Worm (Caenorhabditis elegans) whole organism, L1 larva: ENCODE measurements around the gene F55C10.5.

Experiments used
- C04F5.9 ChIP-seq: sonication (generic microtip); optimal IDR thresholded peaks from 2 replicates; lab custom pipeline; 2016; ENCODE audit warnings: missing genetic modification characterization, missing compliant biosample characterization
- C16A3.4 ChIP-seq: fragments of 150-350 bp; optimal IDR thresholded peaks from 2 replicates; lab custom pipeline; 2014; ENCODE audit warnings: missing biosample characterization, missing genetic modification characterization
- C34B4.2 ChIP-seq: sonication (generic microtip); optimal IDR thresholded peaks from 2 replicates; lab custom pipeline; 2017; ENCODE audit warnings: mild to moderate bottlenecking, missing genetic modification characterization, missing compliant biosample characterization
- F16B12.6 ChIP-seq: fragments of 150-350 bp; optimal IDR thresholded peaks from 2 replicates; lab custom pipeline; 2014; ENCODE audit warnings: missing biosample characterization, missing genetic modification characterization
- aly-2 ChIP-seq: fragments of 150-350 bp; optimal IDR thresholded peaks from 2 replicates; lab custom pipeline; 2014; ENCODE audit warnings: missing biosample characterization, missing genetic modification characterization
- ama-1 ChIP-seq: fragments of 150-350 bp; optimal IDR thresholded peaks from 2 replicates; lab custom pipeline; 2014
- blmp-1 ChIP-seq: fragments of 150-350 bp; optimal IDR thresholded peaks from 2 replicates; lab custom pipeline; 2014; ENCODE audit warnings: missing biosample characterization, missing genetic modification characterization
- ceh-63 ChIP-seq: fragments of 200-800 bp; sonication (Bioruptor generic); optimal IDR thresholded peaks from 2 replicates; lab custom pipeline; 2018; ENCODE audit warnings: mild to moderate bottlenecking, missing genetic modification characterization, missing compliant biosample characterization
- ceh-82 ChIP-seq, 3 experiments: fragments of 150-350 bp in 1 of 3; sonication (generic microtip) in 2 of 3; optimal IDR thresholded peaks; 2 replicates each; lab custom pipeline; 2014 to 2017; ENCODE audit warnings: missing biosample characterization in 3 of 3, missing genetic modification characterization in 3 of 3
- ceh-88 ChIP-seq: fragments of 200-800 bp; sonication (Bioruptor generic); IDR thresholded peaks from 2 replicates; pipeline ENCODE4 v1.3.6; 2022; ENCODE audit warnings: missing genetic modification characterization, missing compliant biosample characterization
- ceh-90 ChIP-seq: sonication (generic microtip); optimal IDR thresholded peaks from 2 replicates; lab custom pipeline; 2016; ENCODE audit warnings: missing genetic modification characterization, missing compliant biosample characterization
- dsc-1 ChIP-seq: sonication (generic microtip); optimal IDR thresholded peaks from 2 replicates; lab custom pipeline; 2016; ENCODE audit warnings: mild to moderate bottlenecking, missing genetic modification characterization, missing compliant biosample characterization
- egl-13 ChIP-seq: sonication (generic microtip); optimal IDR thresholded peaks from 2 replicates; lab custom pipeline; 2016; ENCODE audit warnings: missing genotype, missing genetic modification reagents, missing genetic modification characterization, missing compliant biosample characterization
- elt-2 ChIP-seq: sonication (generic microtip); optimal IDR thresholded peaks from 2 replicates; lab custom pipeline; 2016; ENCODE audit warnings: missing genetic modification characterization, mild to moderate bottlenecking, inconsistent platforms, missing compliant biosample characterization, missing genetic modification reagents
- elt-3 ChIP-seq, 6 experiments: fragments of 150-350 bp in 1 of 6; sonication (generic microtip); optimal IDR thresholded peaks; 2 replicates each; lab custom pipeline; 2017 to 2018; ENCODE audit warnings: missing biosample characterization in 6 of 6, missing genetic modification characterization in 6 of 6, inconsistent platforms in 1 of 6
- fkh-4 ChIP-seq: sonication (generic microtip); optimal IDR thresholded peaks from 2 replicates; lab custom pipeline; 2016; ENCODE audit warnings: missing compliant biosample characterization, missing genetic modification characterization, borderline replicate concordance
- hpl-2 ChIP-seq: fragments of 150-350 bp; optimal IDR thresholded peaks from 2 replicates; lab custom pipeline; 2014; ENCODE audit warnings: missing biosample characterization, missing genetic modification reagents, missing genetic modification characterization
- lin-13 ChIP-seq: fragments of 150-350 bp; optimal IDR thresholded peaks from 2 replicates; lab custom pipeline; 2014; ENCODE audit warnings: missing biosample characterization, missing genetic modification reagents, missing genetic modification characterization
- lin-14 ChIP-seq: fragments of 200-800 bp; sonication (Bioruptor generic); optimal IDR thresholded peaks from 2 replicates; lab custom pipeline; 2018; ENCODE audit warnings: mild to moderate bottlenecking, missing genetic modification characterization, moderate library complexity, missing compliant biosample characterization
- lin-39 ChIP-seq: fragments of 150-350 bp; optimal IDR thresholded peaks from 2 replicates; lab custom pipeline; 2014; ENCODE audit warnings: missing biosample characterization, missing genetic modification reagents, missing genetic modification characterization
- mdl-1 ChIP-seq, 2 experiments: fragments of 150-350 bp; optimal IDR thresholded peaks; 2 replicates each; lab custom pipeline; 2014 to 2017; ENCODE audit warnings: missing biosample characterization in 2 of 2, missing genetic modification characterization in 2 of 2, inconsistent platforms in 1 of 2
- mef-2 ChIP-seq: fragments of 150-350 bp; optimal IDR thresholded peaks from 2 replicates; lab custom pipeline; 2014; ENCODE audit warnings: missing biosample characterization, missing genetic modification characterization
- nhr-11 ChIP-seq: fragments of 150-350 bp; optimal IDR thresholded peaks from 2 replicates; lab custom pipeline; 2014; ENCODE audit warnings: missing biosample characterization, missing genetic modification characterization
- nhr-12 ChIP-seq: sonication (generic microtip); optimal IDR thresholded peaks from 2 replicates; lab custom pipeline; 2017; ENCODE audit warnings: missing biosample characterization, missing genetic modification characterization
- nhr-19 ChIP-seq: fragments of 200-800 bp; sonication (Bioruptor generic); conservative IDR thresholded peaks from 2 replicates; pipeline ENCODE4 v1.3.6; 2022; ENCODE audit warnings: missing genetic modification characterization, missing compliant biosample characterization
- nhr-20 ChIP-seq: sonication (generic microtip); optimal IDR thresholded peaks from 2 replicates; lab custom pipeline; 2016; ENCODE audit warnings: mild to moderate bottlenecking, missing genetic modification characterization, missing compliant biosample characterization
- nhr-28 ChIP-seq: fragments of 150-350 bp; optimal IDR thresholded peaks from 2 replicates; lab custom pipeline; 2014; ENCODE audit warnings: missing biosample characterization, missing genetic modification characterization
- nhr-47 ChIP-seq: sonication (generic microtip); optimal IDR thresholded peaks from 2 replicates; lab custom pipeline; 2016; ENCODE audit warnings: mild to moderate bottlenecking, missing genetic modification characterization, moderate library complexity, missing compliant biosample characterization
- nhr-71 ChIP-seq: sonication (generic microtip); optimal IDR thresholded peaks from 2 replicates; lab custom pipeline; 2016; ENCODE audit warnings: mild to moderate bottlenecking, missing genetic modification characterization, moderate library complexity, missing compliant biosample characterization
- nhr-76 ChIP-seq: sonication (generic microtip); optimal IDR thresholded peaks from 2 replicates; lab custom pipeline; 2017; ENCODE audit warnings: missing biosample characterization, missing genetic modification characterization
- nhr-84 ChIP-seq: sonication (generic microtip); optimal IDR thresholded peaks from 2 replicates; lab custom pipeline; 2017; ENCODE audit warnings: missing biosample characterization, missing genetic modification characterization
- nhr-85 ChIP-seq: sonication (generic microtip); peaks from one replicate; lab custom pipeline; 2016; ENCODE audit warnings: missing genetic modification characterization, inconsistent platforms, missing compliant biosample characterization
- pax-3 ChIP-seq: fragments of 200-800 bp; sonication (Bioruptor generic); optimal IDR thresholded peaks from 2 replicates; lab custom pipeline; 2018; ENCODE audit warnings: mild to moderate bottlenecking, missing genetic modification characterization, moderate library complexity, missing compliant biosample characterization
- pqm-1 ChIP-seq: sonication (generic microtip); optimal IDR thresholded peaks from 3 replicates; lab custom pipeline; 2017; ENCODE audit warnings: missing biosample characterization, missing genetic modification characterization
- rnt-1 ChIP-seq: sonication (generic microtip); optimal IDR thresholded peaks from 2 replicates; lab custom pipeline; 2016; ENCODE audit warnings: mild to moderate bottlenecking, missing genetic modification characterization, moderate library complexity, missing compliant biosample characterization
- snpc-4 ChIP-seq: fragments of 150-350 bp; optimal IDR thresholded peaks from 2 replicates; lab custom pipeline; 2014; ENCODE audit warnings: missing biosample characterization, missing genetic modification characterization
- sox-4 ChIP-seq: sonication (generic microtip); optimal IDR thresholded peaks from 2 replicates; lab custom pipeline; 2016; ENCODE audit warnings: missing genetic modification characterization, missing compliant biosample characterization
- sptf-1 ChIP-seq: fragments of 150-350 bp; optimal IDR thresholded peaks from 2 replicates; lab custom pipeline; 2014; ENCODE audit warnings: missing biosample characterization, missing genetic modification characterization
- sup-37 ChIP-seq: fragments of 200-800 bp; sonication (Bioruptor generic); optimal IDR thresholded peaks from 2 replicates; lab custom pipeline; 2018; ENCODE audit warnings: mild to moderate bottlenecking, missing genetic modification characterization, missing compliant biosample characterization
- tbx-2 ChIP-seq: sonication (generic microtip); optimal IDR thresholded peaks from 2 replicates; lab custom pipeline; 2016; ENCODE audit warnings: missing genetic modification characterization, missing compliant biosample characterization
- unc-130 ChIP-seq: fragments of 150-350 bp; optimal IDR thresholded peaks from 2 replicates; lab custom pipeline; 2017; ENCODE audit warnings: missing biosample characterization, missing genetic modification characterization, inconsistent platforms
- unc-98 ChIP-seq: fragments of 200-800 bp; sonication (Bioruptor generic); IDR thresholded peaks from 2 replicates; pipeline ENCODE4 v1.3.6; 2022; ENCODE audit warnings: missing genetic modification characterization, missing compliant biosample characterization
- vab-15 ChIP-seq: sonication (generic microtip); optimal IDR thresholded peaks from 2 replicates; lab custom pipeline; 2017; ENCODE audit warnings: missing genotype, mild to moderate bottlenecking, missing genetic modification characterization, missing compliant biosample characterization
- xbp-1 ChIP-seq: sonication (generic microtip); optimal IDR thresholded peaks from 2 replicates; lab custom pipeline; 2016; ENCODE audit warnings: missing genetic modification characterization, missing compliant biosample characterization
- zag-1 ChIP-seq: fragments of 150-350 bp; optimal IDR thresholded peaks from 2 replicates; lab custom pipeline; 2014; ENCODE audit warnings: missing biosample characterization, missing genetic modification characterization
- zip-4 ChIP-seq: fragments of 200-800 bp; sonication (Bioruptor generic); optimal IDR thresholded peaks from 2 replicates; lab custom pipeline; 2018; ENCODE audit warnings: mild to moderate bottlenecking, missing genetic modification characterization, moderate library complexity, missing compliant biosample characterization
- ztf-4 ChIP-seq: fragments of 150-350 bp; optimal IDR thresholded peaks from 2 replicates; lab custom pipeline; 2014; ENCODE audit warnings: missing biosample characterization, missing genetic modification characterization

Gene F55C10.5

ce11 chrV:11375150-11375792 lies 7.6 kb upstream of the F55C10.5 start, which contains the start of gene cnb-1 (continued):
- TF ChIP-seq C16A3.4 (tag; lab: Kevin White, UChicago) (no peak), unc-98 (no peak), nhr-11 (tag; lab: Kevin White, UChicago) (peak; percentile 17), elt-3 (tag; optimal IDR thresholded peaks at IDR 0.05; lab: Kevin White, UChicago) (no peak), ceh-90 (no peak), lin-39 (tag; lab: Kevin White, UChicago) (no peak), C34B4.2 (tag; lab: Kevin White, UChicago) (no peak), F16B12.6 (tag; lab: Kevin White, UChicago) (no peak), sptf-1 (no peak), ztf-4 (no peak), hpl-2 (no peak), sup-37 (GFP tag; lab: Kevin White, UChicago) (no peak), nhr-12 (tag; lab: Kevin White, UChicago) (no peak), nhr-71 (tag; lab: Kevin White, UChicago) (peak; percentile 88), pax-3 (tag; lab: Kevin White, UChicago) (no peak), mdl-1 (tag; optimal IDR thresholded peaks at IDR 0.05; lab: Kevin White, UChicago) (peak in 1 of 2 experiments; percentile 37), C04F5.9 (tag; lab: Kevin White, UChicago) (no peak), zag-1 (tag; lab: Kevin White, UChicago) (no peak), dsc-1 (peak; percentile 94), zip-4 (GFP tag; lab: Kevin White, UChicago) (no peak), pqm-1 (no peak), nhr-47 (tag; lab: Kevin White, UChicago) (peak; percentile 80), fkh-4 (tag; lab: Kevin White, UChicago) (peak; percentile 63), nhr-85 (peak; percentile 77), blmp-1 (peak; percentile 24), nhr-84 (tag; lab: Kevin White, UChicago) (no peak), lin-13 (GFP tag; lab: Kevin White, UChicago) (peak; percentile 19), ama-1 (peak; percentile 29), unc-130 (tag; lab: Kevin White, UChicago) (no peak), xbp-1 (tag; lab: Kevin White, UChicago) (peak; percentile 60), mef-2 (tag; lab: Kevin White, UChicago) (no peak), rnt-1 (peak; percentile 58), snpc-4 (tag; lab: Kevin White, UChicago) (peak; percentile 55), sox-4 (tag; lab: Kevin White, UChicago) (peak; percentile 31), elt-2 (tag; lab: Kevin White, UChicago) (peak; percentile 35), nhr-28 (no peak), egl-13 (tag; lab: Kevin White, UChicago) (peak; percentile 81), ceh-88 (GFP tag; lab: Robert Waterston, UW) (no peak)

ce11 chrV:11379341-11379740 lies 3.6 kb upstream of the F55C10.5 start:
- TF ChIP-seq C34B4.2 (tag; lab: Kevin White, UChicago) (no peak), nhr-20 (tag; lab: Kevin White, UChicago) (no peak), C16A3.4 (tag; lab: Kevin White, UChicago) (no peak), pqm-1 (no peak), tbx-2 (tag; lab: Kevin White, UChicago) (no peak), zag-1 (tag; lab: Kevin White, UChicago) (no peak), nhr-47 (tag; lab: Kevin White, UChicago) (no peak), nhr-76 (tag; lab: Kevin White, UChicago) (no peak), ceh-82 (tag; optimal IDR thresholded peaks at IDR 0.05; lab: Kevin White, UChicago) (no peak), ceh-63 (GFP tag; lab: Kevin White, UChicago) (no peak), sup-37 (GFP tag; lab: Kevin White, UChicago) (no peak), aly-2 (no peak), nhr-19 (no peak), snpc-4 (tag; lab: Kevin White, UChicago) (no peak), vab-15 (no peak), nhr-85 (peak; percentile 6), lin-14 (peak; percentile 46)
